Fruit fly (Drosophila melanogaster): ENCODE measurements around the gene CG33500.

Gene CG33500

DNA sequence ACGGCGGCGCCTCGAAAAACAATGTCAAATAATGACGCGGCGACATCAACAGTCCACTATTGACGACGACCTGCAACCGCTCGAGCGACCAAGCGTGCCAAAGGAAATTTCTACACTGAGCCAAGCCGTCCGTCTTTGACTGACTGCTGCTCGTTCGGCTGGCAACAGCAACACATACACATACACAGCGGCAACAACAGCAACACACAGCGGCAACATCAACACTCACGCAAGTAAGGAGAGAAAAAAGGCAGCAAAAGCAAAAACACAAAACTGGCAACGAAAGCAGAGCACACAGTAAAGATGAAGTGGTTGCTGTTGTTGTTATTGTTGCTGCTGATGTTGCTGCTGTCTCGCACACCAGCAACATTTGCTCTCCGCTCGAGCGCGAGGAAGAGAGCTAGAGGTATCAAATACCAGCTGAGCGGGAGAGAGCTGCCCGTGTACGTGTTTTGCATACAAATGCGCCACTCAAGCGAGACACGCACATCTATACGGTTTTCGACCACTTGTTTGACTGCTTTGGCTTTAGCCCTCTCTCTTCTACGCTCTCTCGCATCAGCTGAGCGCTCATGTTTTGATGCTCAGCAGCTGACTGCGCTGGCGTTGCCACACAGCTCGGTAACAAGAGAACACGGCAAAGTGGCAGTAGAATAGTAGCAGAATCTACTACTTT lies 44.7 kb downstream of the CG33500 start (continued):
- peak; percentile 20 for TF ChIP-seq CG8632 (GFP tag; optimal IDR thresholded peaks at IDR 0.05)
- no peak for TF ChIP-seq OdsH (GFP tag; optimal IDR thresholded peaks at IDR 0.05)
- no peak for TF ChIP-seq CG11294 (GFP tag; IDR thresholded peaks at IDR 0.05)
- peak; percentile 43 for TF ChIP-seq CG10669 (GFP tag; optimal IDR thresholded peaks at IDR 0.05)
- peak; percentile 87 to 96 for TF ChIP-seq ss (GFP tag; optimal IDR thresholded peaks at IDR 0.05)
- no peak for TF ChIP-seq CG4318 (GFP tag; optimal IDR thresholded peaks at IDR 0.05)
- TF ChIP-seq CG8119 (GFP tag; IDR thresholded peaks at IDR 0.05) = peak; percentile 57
- TF ChIP-seq CG6808 (GFP tag; optimal IDR thresholded peaks at IDR 0.05) = peak; percentile 62
- TF ChIP-seq pdm3 (GFP tag; optimal IDR thresholded peaks at IDR 0.05) = peak; percentile 15
- TF ChIP-seq CG32006 (GFP tag; optimal IDR thresholded peaks at IDR 0.05) = peak; percentile 54
- peak; percentile 65 for TF ChIP-seq fd85E (GFP tag; optimal IDR thresholded peaks at IDR 0.05)
- TF ChIP-seq CG11762 (GFP tag; optimal IDR thresholded peaks at IDR 0.05; ENCODE audit: insufficient read depth) = peak; percentile 25

DNA sequence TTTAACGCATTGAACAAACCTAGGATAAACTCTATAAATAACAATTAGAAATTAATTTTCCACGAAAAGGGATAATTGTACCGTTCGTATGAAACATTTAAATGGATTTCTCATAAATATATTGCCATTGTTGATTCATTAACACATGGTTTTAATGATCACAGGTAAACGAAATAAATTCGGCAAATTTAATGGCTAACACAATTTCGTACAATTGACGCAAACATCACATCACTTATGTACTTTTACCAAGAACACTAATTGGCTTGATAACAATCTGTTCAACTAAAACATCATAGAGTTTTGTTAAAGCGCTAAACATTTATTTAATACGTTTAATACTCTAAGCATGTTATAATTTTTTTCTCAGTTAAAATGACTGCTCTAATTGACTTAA lies 45.2 kb downstream of the CG33500 start:
- TF ChIP-seq CG10631 (GFP tag; optimal IDR thresholded peaks at IDR 0.05) = no peak
- TF ChIP-seq Sox15 (GFP tag; optimal IDR thresholded peaks at IDR 0.05) = no peak
- no peak for TF ChIP-seq Met (GFP tag; optimal IDR thresholded peaks at IDR 0.05)
- no peak for TF ChIP-seq Hr38 (GFP tag; optimal IDR thresholded peaks at IDR 0.05)
- TF ChIP-seq CG11762 (GFP tag; optimal IDR thresholded peaks at IDR 0.05; ENCODE audit: insufficient read depth) = no peak

DNA sequence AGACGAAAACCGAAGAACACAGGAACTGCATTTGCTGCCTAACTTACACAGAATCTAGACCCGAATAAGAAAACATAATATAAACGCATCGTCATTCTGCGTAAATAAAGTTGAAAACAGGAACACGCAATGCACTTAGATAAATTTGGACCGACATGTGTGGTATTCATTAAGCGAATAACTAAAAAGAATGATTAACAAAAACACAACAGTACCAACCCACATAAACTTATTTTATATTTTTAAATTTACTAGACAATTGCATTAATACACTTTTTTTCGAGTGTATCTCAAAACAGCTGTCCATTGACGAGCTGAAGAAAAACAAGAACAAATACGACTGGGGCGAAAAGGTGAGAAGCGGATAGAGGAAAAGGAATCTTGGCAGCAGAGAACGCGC lies 45.9 kb downstream of the CG33500 start:
- TF ChIP-seq dac (GFP tag; optimal IDR thresholded peaks at IDR 0.05) (peak; percentile 21), CG3919 (GFP tag; optimal IDR thresholded peaks at IDR 0.05) (peak; percentile 76), CG31627 (GFP tag; optimal IDR thresholded peaks at IDR 0.05) (peak; percentile 70), Sox15 (GFP tag; optimal IDR thresholded peaks at IDR 0.05) (peak; percentile 29), Smox (GFP tag; optimal IDR thresholded peaks at IDR 0.05) (peak; percentile 66), Lpt (GFP tag; optimal IDR thresholded peaks at IDR 0.05) (peak; percentile 36), Eip75B (GFP tag; optimal IDR thresholded peaks at IDR 0.05) (peak; percentile 71), Sox14 (GFP tag; optimal IDR thresholded peaks at IDR 0.05) (peak; percentile 51), fd59A (GFP tag; optimal IDR thresholded peaks at IDR 0.05) (peak; percentile 39), Hr39 (GFP tag; optimal IDR thresholded peaks at IDR 0.05) (peak; percentile 65), Gug (GFP tag; IDR thresholded peaks at IDR 0.05) (no peak), Ets21C (GFP tag; optimal IDR thresholded peaks at IDR 0.05) (peak; percentile 25), CG11902 (GFP tag; optimal IDR thresholded peaks at IDR 0.05) (peak; percentile 1), CG6276 (GFP tag; optimal IDR thresholded peaks at IDR 0.05) (peak; percentile 54), fkh (GFP tag; optimal IDR thresholded peaks at IDR 0.05) (peak; percentile 54), salr (GFP tag; optimal IDR thresholded peaks at IDR 0.05) (peak; percentile 13 to 57), eg (GFP tag; IDR thresholded peaks at IDR 0.05) (peak; percentile 85), CG6854 (GFP tag; optimal IDR thresholded peaks at IDR 0.05) (no peak), CG6792 (GFP tag; optimal IDR thresholded peaks at IDR 0.05) (peak; percentile 42), vri (GFP tag; optimal IDR thresholded peaks at IDR 0.05) (no peak), CG1621 (tag; optimal IDR thresholded peaks at IDR 0.05) (peak; percentile 47), CG6808 (GFP tag; optimal IDR thresholded peaks at IDR 0.05) (peak; percentile 45), fd85E (GFP tag; optimal IDR thresholded peaks at IDR 0.05) (no peak), CG8319 (GFP tag; optimal IDR thresholded peaks at IDR 0.05) (peak; percentile 7), CG10631 (GFP tag; optimal IDR thresholded peaks at IDR 0.05) (peak; percentile 65), CG16779 (tag; optimal IDR thresholded peaks at IDR 0.05) (no peak), CG8119 (GFP tag; IDR thresholded peaks at IDR 0.05) (peak; percentile 64; the same call in 2 of the 3 replicates), spab (GFP tag; optimal IDR thresholded peaks at IDR 0.05) (peak; percentile 49), net (GFP tag; optimal IDR thresholded peaks at IDR 0.05) (peak; percentile 63), achi (GFP tag; optimal IDR thresholded peaks at IDR 0.05) (peak; percentile 61), Ets96B (tag; optimal IDR thresholded peaks at IDR 0.05) (peak; percentile 70), OdsH (GFP tag; optimal IDR thresholded peaks at IDR 0.05) (peak; percentile 61), CG8632 (GFP tag; optimal IDR thresholded peaks at IDR 0.05) (peak; percentile 42), Eip93F (GFP tag; optimal IDR thresholded peaks at IDR 0.05) (no peak), CG32006 (GFP tag; optimal IDR thresholded peaks at IDR 0.05) (peak; percentile 76), CG4318 (GFP tag; optimal IDR thresholded peaks at IDR 0.05) (peak; percentile 43), esn (GFP tag; optimal IDR thresholded peaks at IDR 0.05) (peak; percentile 67), Eip78C (GFP tag) (peak; percentile 89), CG3032 (tag; optimal IDR thresholded peaks at IDR 0.05) (peak; percentile 61)
